Fruit fly (Drosophila melanogaster) whole organism, embryonic: ENCODE results near the gene CG14947.

Experiments
- Atf3 ChIP-seq: fragments of 200-800 bp; sonication (Bioruptor generic); optimal IDR thresholded peaks from 3 replicates; lab custom pipeline; 2016; ENCODE audit warnings: missing biosample characterization, missing genetic modification characterization
- Awh ChIP-seq: fragments of 200-800 bp; sonication (Bioruptor generic); IDR thresholded peaks from 2 replicates; pipeline ENCODE4, ENCODE4 v1.3.6; 2022; ENCODE audit warnings: missing biosample characterization, missing genetic modification characterization
- Blimp-1 ChIP-seq: fragments of 200-800 bp; sonication (Bioruptor generic); optimal IDR thresholded peaks from 3 replicates; lab custom pipeline; 2018; ENCODE audit warnings: missing biosample characterization, missing genetic modification characterization, mild to moderate bottlenecking, moderate library complexity, missing genetic modification reagents
- Bteb2 ChIP-seq: fragments of 200-800 bp; sonication (Bioruptor generic); optimal IDR thresholded peaks from 2 replicates; lab custom pipeline; 2016; ENCODE audit warnings: missing biosample characterization, missing genetic modification characterization
- CG10654 ChIP-seq: fragments of 200-800 bp; sonication (Bioruptor generic); optimal IDR thresholded peaks from 2 replicates; lab custom pipeline; 2016; ENCODE audit warnings: missing biosample characterization, missing genetic modification characterization
- CG13775 ChIP-seq: fragments of 200-800 bp; sonication (Bioruptor generic); optimal IDR thresholded peaks from 3 replicates; lab custom pipeline; 2017; ENCODE audit warnings: missing biosample characterization, mild to moderate bottlenecking, missing genetic modification characterization
- CG15073 ChIP-seq: fragments of 200-800 bp; sonication (Bioruptor generic); optimal IDR thresholded peaks from 2 replicates; lab custom pipeline; 2016; ENCODE audit warnings: missing biosample characterization, missing genetic modification characterization
- CG1647 ChIP-seq: fragments of 200-800 bp; sonication (Bioruptor generic); optimal IDR thresholded peaks from 3 replicates; lab custom pipeline; 2016; ENCODE audit warnings: missing biosample characterization, missing genetic modification characterization
- CG2129 ChIP-seq: fragments of 200-800 bp; sonication (Bioruptor generic); IDR thresholded peaks from 2 replicates; pipeline ENCODE4 v1.3.6; 2022; ENCODE audit warnings: missing biosample characterization, missing genetic modification characterization; ENCODE audit not compliant: partially characterized antibody
- CG31224 ChIP-seq: fragments of 200-800 bp; sonication (Bioruptor generic); IDR thresholded peaks from 2 replicates; pipeline ENCODE4 v1.3.6; 2022; ENCODE audit warnings: missing biosample characterization, missing genetic modification characterization
- CG34376 ChIP-seq: fragments of 200-800 bp; sonication (Bioruptor generic); optimal IDR thresholded peaks from 2 replicates; lab custom pipeline; 2018; ENCODE audit warnings: missing biosample characterization, mild to moderate bottlenecking, missing genetic modification characterization
- CG3847 ChIP-seq: fragments of 200-800 bp; sonication (Bioruptor generic); IDR thresholded peaks from 2 replicates; pipeline ENCODE4 v1.3.6; 2022; ENCODE audit warnings: missing biosample characterization, missing genetic modification characterization
- CG7786 ChIP-seq: fragments of 200-800 bp; sonication (Bioruptor generic); optimal IDR thresholded peaks from 2 replicates; lab custom pipeline; 2016; ENCODE audit warnings: missing biosample characterization, missing genetic modification characterization
- CG8290 ChIP-seq, 3 experiments: fragments of 200-800 bp; sonication (Bioruptor generic); optimal IDR thresholded peaks; 2 replicates each; lab custom pipeline; 2016 to 2019; ENCODE audit warnings: missing biosample characterization in 3 of 3, missing genetic modification characterization in 3 of 3, mild to moderate bottlenecking in 2 of 3, moderate library complexity in 1 of 3
- Eip74EF ChIP-seq, 2 experiments: fragments of 200-800 bp in 1 of 2; fragments of >200 bp in 1 of 2; sonication (Bioruptor generic) in 1 of 2; optimal IDR thresholded peaks; 2 replicates each; lab custom pipeline; 2017 to 2019; ENCODE audit warnings: missing biosample characterization in 2 of 2, missing genetic modification characterization in 2 of 2, mild to moderate bottlenecking in 1 of 2, moderate library complexity in 1 of 2
- Gsc ChIP-seq: fragments of 200-800 bp; sonication (Bioruptor generic); IDR thresholded peaks from 2 replicates; pipeline ENCODE4 v1.3.6; 2022; ENCODE audit warnings: missing biosample characterization, missing genetic modification characterization
- H15 ChIP-seq: fragments of 200-800 bp; sonication (Bioruptor generic); IDR thresholded peaks from 3 replicates; pipeline ENCODE4 v1.3.6; 2022; ENCODE audit warnings: missing biosample characterization, missing genetic modification characterization
- MESR4 ChIP-seq: fragments of 200-800 bp; sonication (Bioruptor generic); optimal IDR thresholded peaks from 2 replicates; lab custom pipeline; 2018; ENCODE audit warnings: missing biosample characterization, mild to moderate bottlenecking, missing genetic modification characterization, moderate library complexity
- MTF-1 ChIP-seq: fragments of 200-800 bp; sonication (Bioruptor generic); optimal IDR thresholded peaks from 2 replicates; lab custom pipeline; 2018; ENCODE audit warnings: missing biosample characterization, mild to moderate bottlenecking, missing genetic modification characterization, borderline replicate concordance
- Max ChIP-seq: fragments of 200-800 bp; sonication (Bioruptor generic); optimal IDR thresholded peaks from 2 replicates; lab custom pipeline; 2016; ENCODE audit warnings: missing biosample characterization, mild to moderate bottlenecking, missing genetic modification characterization
- Med ChIP-seq: fragments of 200-800 bp; sonication (Bioruptor generic); peaks from one replicate; lab custom pipeline; 2016; ENCODE audit warnings: missing biosample characterization, missing genetic modification characterization, mild to moderate bottlenecking, inconsistent platforms, moderate library complexity
- Neu2 ChIP-seq: fragments of 200-800 bp; sonication (Bioruptor generic); optimal IDR thresholded peaks from 3 replicates; lab custom pipeline; 2016; ENCODE audit warnings: missing biosample characterization, missing genetic modification characterization, borderline replicate concordance
- Pdp1 ChIP-seq, 2 experiments: fragments of 200-800 bp; sonication (Bioruptor generic); optimal IDR thresholded peaks; 3 replicates each; lab custom pipeline; 2016; ENCODE audit warnings: missing biosample characterization in 2 of 2, missing genetic modification characterization in 2 of 2, mild to moderate bottlenecking in 1 of 2, moderate library complexity in 1 of 2
- Tbp ChIP-seq: fragments of >200 bp; optimal IDR thresholded peaks from 2 replicates; lab custom pipeline; 2018; ENCODE audit warnings: missing biosample characterization, missing genetic modification characterization
- Usf ChIP-seq: fragments of 200-800 bp; sonication (Bioruptor generic); optimal IDR thresholded peaks from 2 replicates; lab custom pipeline; 2017; ENCODE audit warnings: missing genotype, missing biosample characterization, missing genetic modification characterization
- Vsx1 ChIP-seq: fragments of 200-800 bp; sonication (Bioruptor generic); optimal IDR thresholded peaks from 2 replicates; lab custom pipeline; 2017; ENCODE audit warnings: missing biosample characterization, mild to moderate bottlenecking, missing genetic modification characterization, missing genetic modification reagents
- bbx ChIP-seq: fragments of 200-800 bp; sonication (Bioruptor generic); IDR thresholded peaks from 2 replicates; pipeline ENCODE4 v1.3.6; 2022; ENCODE audit warnings: missing biosample characterization, missing genetic modification characterization; ENCODE audit not compliant: partially characterized antibody
- chinmo ChIP-seq: fragments of 200-800 bp; sonication (Bioruptor generic); IDR thresholded peaks from 4 replicates; pipeline ENCODE4 v1.3.6; 2022; ENCODE audit warnings: missing biosample characterization, missing genetic modification characterization; ENCODE audit not compliant: partially characterized antibody
- crol ChIP-seq: fragments of 200-800 bp; sonication (Bioruptor generic); IDR thresholded peaks from 2 replicates; pipeline ENCODE4 v1.3.6; 2022; ENCODE audit warnings: missing biosample characterization, missing genetic modification characterization
- exex ChIP-seq: fragments of 200-800 bp; sonication (Bioruptor generic); optimal IDR thresholded peaks from 4 replicates; lab custom pipeline; 2018; ENCODE audit warnings: missing biosample characterization, mild to moderate bottlenecking, missing genetic modification characterization, moderate library complexity
- fd3F ChIP-seq: fragments of 200-800 bp; sonication (Bioruptor generic); optimal IDR thresholded peaks from 2 replicates; lab custom pipeline; 2018; ENCODE audit warnings: missing biosample characterization, mild to moderate bottlenecking, missing genetic modification characterization, moderate library complexity
- fu2 ChIP-seq: fragments of 200-800 bp; sonication (Bioruptor generic); optimal IDR thresholded peaks from 2 replicates; lab custom pipeline; 2016; ENCODE audit warnings: missing biosample characterization, missing genetic modification characterization
- grau ChIP-seq: fragments of 200-800 bp; optimal IDR thresholded peaks from 3 replicates; lab custom pipeline; 2019; ENCODE audit warnings: missing biosample characterization, mild to moderate bottlenecking, missing genetic modification characterization, moderate library complexity
- grn ChIP-seq: fragments of 200-800 bp; sonication (Bioruptor generic); optimal IDR thresholded peaks from 3 replicates; lab custom pipeline; 2017; ENCODE audit warnings: missing biosample characterization, missing genetic modification characterization
- inv ChIP-seq: fragments of 200-800 bp; sonication (Bioruptor generic); IDR thresholded peaks from 2 replicates; pipeline ENCODE4 v1.3.6; 2022; ENCODE audit warnings: missing biosample characterization, missing genetic modification characterization; ENCODE audit not compliant: partially characterized antibody
- jigr1 ChIP-seq: fragments of 200-800 bp; sonication (Bioruptor generic); IDR thresholded peaks from 3 replicates; pipeline ENCODE4 v1.3.6; 2022; ENCODE audit warnings: missing biosample characterization, missing genetic modification characterization
- knrl ChIP-seq: fragments of 200-800 bp; sonication (Bioruptor generic); IDR thresholded peaks from 3 replicates; pipeline ENCODE4 v1.3.6; 2022; ENCODE audit warnings: missing biosample characterization, missing genetic modification characterization; ENCODE audit not compliant: partially characterized antibody
- lbe ChIP-seq: fragments of 200-800 bp; sonication (Bioruptor generic); optimal IDR thresholded peaks from 2 replicates; lab custom pipeline; 2016; ENCODE audit warnings: missing biosample characterization, mild to moderate bottlenecking, missing genetic modification characterization
- maf-S ChIP-seq: fragments of 200-800 bp; sonication (Bioruptor generic); optimal IDR thresholded peaks from 2 replicates; lab custom pipeline; 2016; ENCODE audit warnings: missing biosample characterization, missing genetic modification characterization
- nmo ChIP-seq: fragments of 200-800 bp; sonication (Bioruptor generic); optimal IDR thresholded peaks from 2 replicates; lab custom pipeline; 2018; ENCODE audit warnings: missing biosample characterization, mild to moderate bottlenecking, missing genetic modification characterization, moderate library complexity
- pho ChIP-seq: fragments of 200-800 bp; sonication (Bioruptor generic); optimal IDR thresholded peaks from 2 replicates; lab custom pipeline; 2016; ENCODE audit warnings: missing biosample characterization, missing genetic modification characterization
- sd ChIP-seq: fragments of 200-800 bp; sonication (Bioruptor generic); optimal IDR thresholded peaks from 3 replicates; lab custom pipeline; 2018; ENCODE audit warnings: missing biosample characterization, mild to moderate bottlenecking, missing genetic modification characterization, moderate library complexity
- sens ChIP-seq: fragments of 200-800 bp; sonication (Bioruptor generic); peaks from one replicate; lab custom pipeline; 2016; ENCODE audit warnings: missing biosample characterization, missing genetic modification characterization
- sr ChIP-seq: fragments of 200-800 bp; sonication (Bioruptor generic); IDR thresholded peaks from 3 replicates; pipeline ENCODE4 v1.3.6; 2022; ENCODE audit warnings: missing biosample characterization, missing genetic modification characterization
- ssp ChIP-seq: fragments of 200-800 bp; sonication (Bioruptor generic); IDR thresholded peaks from 2 replicates; pipeline ENCODE4 v1.3.6; 2022; ENCODE audit warnings: missing biosample characterization, missing genetic modification characterization
- sug ChIP-seq: fragments of 200-800 bp; optimal IDR thresholded peaks from 2 replicates; lab custom pipeline; 2019; ENCODE audit warnings: missing biosample characterization, mild to moderate bottlenecking, missing genetic modification characterization, moderate library complexity
- trh ChIP-seq: fragments of 200-800 bp; sonication (Bioruptor generic); optimal IDR thresholded peaks from 2 replicates; lab custom pipeline; 2016; ENCODE audit warnings: missing biosample characterization, missing genetic modification characterization
- tup ChIP-seq: fragments of 200-800 bp; sonication (Bioruptor generic); optimal IDR thresholded peaks from 2 replicates; lab custom pipeline; 2016; ENCODE audit warnings: missing biosample characterization, mild to moderate bottlenecking, missing genetic modification characterization, moderate library complexity
- tx ChIP-seq: fragments of 200-800 bp; sonication (Bioruptor generic); optimal IDR thresholded peaks from 2 replicates; lab custom pipeline; 2016; ENCODE audit warnings: missing biosample characterization, missing genetic modification characterization

CG14947 gene

DNA sequence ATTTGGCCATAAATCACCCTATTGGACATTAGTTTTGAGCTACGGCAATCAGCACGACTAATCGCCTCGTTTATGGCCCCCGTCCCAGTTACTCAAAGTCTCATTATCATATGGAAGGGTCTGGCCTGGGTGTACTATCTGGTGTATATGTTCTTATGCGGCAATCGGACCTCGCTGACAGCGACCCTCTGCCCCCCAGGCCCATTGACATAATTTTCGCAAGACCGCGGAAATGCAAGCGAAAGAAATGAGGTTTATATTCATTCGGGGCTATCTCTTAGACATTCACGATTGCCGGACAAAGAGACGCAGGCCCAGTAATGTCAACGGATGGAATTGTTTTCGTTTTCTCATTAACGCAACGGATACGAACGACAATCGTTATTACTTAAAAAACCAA is 47.1 kb upstream of the CG14947 start:
- TF ChIP-seq Eip74EF (GFP tag; optimal IDR thresholded peaks at IDR 0.05; lab: Kevin White, UChicago) (peak in 1 of 2 experiments; percentile 69), Awh (no peak), MTF-1 (no peak), pho (GFP tag; lab: Kevin White, UChicago) (no peak), H15 (GFP tag; lab: Robert Waterston, UW) (no peak), nmo (no peak), sug (peak; percentile 43), CG2129 (GFP tag; lab: Robert Waterston, UW) (no peak), lbe (GFP tag; lab: Kevin White, UChicago) (no peak), crol (0 out of 2 replicates have a peak, but pooled peaks have one; percentile 22), Pdp1 (GFP tag; optimal IDR thresholded peaks at IDR 0.05; lab: Kevin White, UChicago) (peak in 1 of 2 experiments; percentile 43), exex (peak; percentile 69), fu2 (GFP tag; lab: Kevin White, UChicago) (no peak), CG10654 (GFP tag; lab: Kevin White, UChicago) (no peak), CG31224 (no peak), Neu2 (peak; percentile 30), CG8290 (GFP tag; optimal IDR thresholded peaks at IDR 0.05; lab: Kevin White, UChicago) (no peak), CG8290 (tag; optimal IDR thresholded peaks at IDR 0.05; lab: Kevin White, UChicago) (peak in 1 of 2 experiments; percentile 14), Tbp (no peak), Max (GFP tag; lab: Kevin White, UChicago) (no peak), trh (no peak)
- TF ChIP-seq, all 482 proteins: peak for 7

DNA sequence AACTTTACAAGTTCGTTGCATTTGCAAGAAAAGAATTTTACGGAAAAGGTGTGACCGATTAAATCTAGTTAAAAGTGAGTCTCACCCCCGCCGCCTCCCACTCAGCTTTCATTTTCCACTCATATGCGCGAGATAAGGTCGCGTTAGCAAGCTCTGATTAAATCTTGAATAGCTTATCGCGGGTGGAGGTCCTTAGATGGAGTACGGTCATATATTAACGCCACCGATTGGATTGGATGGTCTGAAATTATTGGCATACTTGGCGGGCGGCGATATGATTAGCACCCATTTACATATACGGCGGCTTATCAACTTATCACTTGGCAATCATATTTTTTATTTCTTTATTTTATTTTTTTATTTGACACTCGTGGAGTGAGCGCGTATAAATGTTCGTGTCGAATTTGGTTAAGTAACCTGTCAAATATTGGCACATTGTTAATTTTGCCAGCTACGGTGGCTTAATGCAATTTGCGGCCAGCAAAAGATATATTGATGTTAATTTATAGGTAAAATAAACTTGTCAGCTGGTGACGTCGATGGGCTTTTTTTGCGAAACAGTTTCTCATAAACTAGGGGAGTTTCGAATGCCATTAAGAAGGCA is 46.2 kb upstream of the CG14947 start:
- TF ChIP-seq knrl (GFP tag; lab: Robert Waterston, UW) (no peak), CG13775 (GFP tag; lab: Kevin White, UChicago) (no peak), Atf3 (GFP tag; lab: Kevin White, UChicago) (no peak), CG34376 (peak; percentile 69), CG7786 (no peak), exex (peak; percentile 93), tup (GFP tag; lab: Kevin White, UChicago) (no peak), Usf (GFP tag; lab: Kevin White, UChicago) (no peak), sug (peak; percentile 82), CG3847 (GFP tag; lab: Robert Waterston, UW) (no peak), inv (GFP tag; lab: Robert Waterston, UW) (no peak), chinmo (GFP tag; lab: Robert Waterston, UW) (0 out of 4 replicates have a peak, but pooled peaks have one; percentile 55), CG15073 (GFP tag; lab: Kevin White, UChicago) (no peak), Vsx1 (GFP tag; lab: Kevin White, UChicago) (peak; percentile 25), CG10654 (GFP tag; lab: Kevin White, UChicago) (no peak), maf-S (no peak), fd3F (GFP tag; lab: Kevin White, UChicago) (no peak), sr (GFP tag; lab: Robert Waterston, UW) (no peak), tx (GFP tag; lab: Kevin White, UChicago) (no peak), sd (peak; percentile 88), MESR4 (GFP tag; lab: Kevin White, UChicago) (no peak), Med (GFP tag; lab: Kevin White, UChicago) (peak; percentile 45), CG1647 (GFP tag; lab: Kevin White, UChicago) (no peak), Awh (no peak), ssp (GFP tag; lab: Robert Waterston, UW) (no peak), grau (tag; lab: Kevin White, UChicago) (peak; percentile 2), Bteb2 (GFP tag; lab: Kevin White, UChicago) (no peak), Gsc (no peak), bbx (GFP tag; lab: Robert Waterston, UW) (no peak), Blimp-1 (GFP tag; lab: Kevin White, UChicago) (no peak), sens (GFP tag; lab: Kevin White, UChicago) (peak; percentile 33), grn (GFP tag; lab: Kevin White, UChicago) (peak; percentile 69), jigr1 (GFP tag; lab: Robert Waterston, UW) (no peak), Pdp1 (GFP tag; optimal IDR thresholded peaks at IDR 0.05; lab: Kevin White, UChicago) (no peak)
